Fruit fly (Drosophila melanogaster): Measurements from ENCODE around the gene CG4998.

DNA sequence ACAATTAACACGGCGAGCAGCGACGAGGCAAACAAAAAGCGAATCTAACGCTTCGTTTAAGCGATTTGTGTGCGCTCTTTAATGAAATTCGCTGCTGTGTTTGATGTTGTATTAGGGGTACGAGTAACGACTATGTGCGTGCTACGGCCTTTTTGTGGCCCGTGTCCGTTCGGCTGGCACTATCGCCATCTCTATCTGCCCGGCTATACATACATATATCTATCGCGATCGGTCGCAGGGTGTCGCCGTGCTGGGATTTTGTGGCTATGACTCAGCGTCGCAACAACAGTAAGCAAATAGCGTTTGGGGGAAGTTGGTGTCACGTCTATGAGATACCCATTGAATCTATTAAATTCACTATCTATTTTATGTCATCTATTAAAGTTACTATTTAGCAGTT, 54.9 kb downstream of the CG4998 start:
- TF ChIP-seq sage (GFP tag; optimal IDR thresholded peaks at IDR 0.05) (no peak), foxo (GFP tag; optimal IDR thresholded peaks at IDR 0.05) (no peak), br (GFP tag; optimal IDR thresholded peaks at IDR 0.05) (no peak), tai (GFP tag; optimal IDR thresholded peaks at IDR 0.05) (no peak), pan (optimal IDR thresholded peaks at IDR 0.05) (no peak), Hnf4 (GFP tag; optimal IDR thresholded peaks at IDR 0.05) (no peak), psq (GFP tag; optimal IDR thresholded peaks at IDR 0.05) (no peak), usp (GFP tag; optimal IDR thresholded peaks at IDR 0.05) (no peak), h (GFP tag; optimal IDR thresholded peaks at IDR 0.05) (no peak), GATAd (GFP tag; optimal IDR thresholded peaks at IDR 0.05) (no peak), brk (GFP tag; optimal IDR thresholded peaks at IDR 0.05) (no peak), Dif (GFP tag; optimal IDR thresholded peaks at IDR 0.05; ENCODE audit: partially characterized antibody) (no peak), CG32264 (GFP tag; optimal IDR thresholded peaks at IDR 0.05) (no peak)

Measured in whole organism, wandering third instar larva.